Fruit fly (Drosophila melanogaster): ENCODE results near the gene CG11696.

CG11696 gene

dm6 chrX:11569956-11570695 lies 3.4 kb upstream of the CG11696 start, which contains the start of the genes Polr2A and CG11699 (continued):
- peak; percentile 40 for TF ChIP-seq Dip3 (GFP tag; optimal IDR thresholded peaks at IDR 0.05)
- TF ChIP-seq MTF-1 (GFP tag; optimal IDR thresholded peaks at IDR 0.05; ENCODE audit: borderline replicate concordance), result no peak
- no peak for TF ChIP-seq Hr39 (optimal IDR thresholded peaks at IDR 0.05)
- TF ChIP-seq repo (GFP tag; optimal IDR thresholded peaks at IDR 0.05), result no peak
- TF ChIP-seq Antp (GFP tag; optimal IDR thresholded peaks at IDR 0.05), result no peak
- no peak for TF ChIP-seq yki (optimal IDR thresholded peaks at IDR 0.05)
- peak; percentile 34 for TF ChIP-seq nerfin-1 (tag; optimal IDR thresholded peaks at IDR 0.05)
- TF ChIP-seq croc (GFP tag; conservative IDR thresholded peaks at IDR 0.05), result no peak; the same call in 2 of the 3 replicates
- TF ChIP-seq CG12219 (GFP tag; optimal IDR thresholded peaks at IDR 0.05), result no peak
- no peak for TF ChIP-seq kay (GFP tag; optimal IDR thresholded peaks at IDR 0.05)
- TF ChIP-seq CG16863 (GFP tag; optimal IDR thresholded peaks at IDR 0.05), result no peak
- TF ChIP-seq Abd-B (GFP tag; optimal IDR thresholded peaks at IDR 0.05), result peak; percentile 25
- peak; percentile 39 for TF ChIP-seq CG7556 (GFP tag; optimal IDR thresholded peaks at IDR 0.05)
- TF ChIP-seq CG14860 (GFP tag; IDR thresholded peaks at IDR 0.05; ENCODE audit: partially characterized antibody), result no peak
- TF ChIP-seq Sin3A (optimal IDR thresholded peaks at IDR 0.05), result peak; percentile 81
- TF ChIP-seq Nf-YA (GFP tag; IDR thresholded peaks at IDR 0.05), result no peak
- TF ChIP-seq CG34422 (GFP tag; IDR thresholded peaks at IDR 0.05), result peak; percentile 64; the same call in 1 of the 3 replicates
- TF ChIP-seq Dref (GFP tag; IDR thresholded peaks at IDR 0.05), result no peak
- TF ChIP-seq CG2889 (GFP tag; IDR thresholded peaks at IDR 0.05), result no peak
- no peak for TF ChIP-seq Dad (GFP tag; optimal IDR thresholded peaks at IDR 0.05)
- peak; percentile 46 for TF ChIP-seq CG18262 (tag; optimal IDR thresholded peaks at IDR 0.05)
- TF ChIP-seq Xbp1 (GFP tag; optimal IDR thresholded peaks at IDR 0.05), result peak; percentile 60
- TF ChIP-seq CG13287 (GFP tag; IDR thresholded peaks at IDR 0.05; ENCODE audit: partially characterized antibody), result no peak
- TF ChIP-seq Hsf (GFP tag; optimal IDR thresholded peaks at IDR 0.05), result no peak
- peak; percentile 42 for TF ChIP-seq Med (GFP tag)
- TF ChIP-seq CG5245 (GFP tag; optimal IDR thresholded peaks at IDR 0.05), result no peak
- no peak; the same call in 1 of the 2 replicates for TF ChIP-seq Taf1 (GFP tag; IDR thresholded peaks at IDR 0.05)
- TF ChIP-seq HmgZ (tag; optimal IDR thresholded peaks at IDR 0.05), result peak; percentile 63
- TF ChIP-seq NFAT (GFP tag; IDR thresholded peaks at IDR 0.05), result no peak
- no peak for TF ChIP-seq CG11723 (GFP tag; optimal IDR thresholded peaks at IDR 0.05)
- TF ChIP-seq jing (GFP tag; optimal IDR thresholded peaks at IDR 0.05), result no peak
- no peak for TF ChIP-seq gcm2 (GFP tag; optimal IDR thresholded peaks at IDR 0.05)
- no peak for TF ChIP-seq org-1 (GFP tag; optimal IDR thresholded peaks at IDR 0.05)
- no peak for TF ChIP-seq Gsc (GFP tag; IDR thresholded peaks at IDR 0.05)
- no peak for TF ChIP-seq sim (GFP tag; IDR thresholded peaks at IDR 0.05)
- TF ChIP-seq C15 (GFP tag; IDR thresholded peaks at IDR 0.05), result no peak
- no peak for TF ChIP-seq pnt (GFP tag; optimal IDR thresholded peaks at IDR 0.05)
- no peak for TF ChIP-seq ac (GFP tag; optimal IDR thresholded peaks at IDR 0.05)
- no peak for TF ChIP-seq D (optimal IDR thresholded peaks at IDR 0.05)
- peak; percentile 18 for TF ChIP-seq D (GFP tag; optimal IDR thresholded peaks at IDR 0.05)
- TF ChIP-seq CG15269 (tag; optimal IDR thresholded peaks at IDR 0.05), result no peak
- TF ChIP-seq cg (GFP tag; optimal IDR thresholded peaks at IDR 0.05), result no peak
- peak; percentile 36 for TF ChIP-seq Chrac-16 (GFP tag; optimal IDR thresholded peaks at IDR 0.05)
- TF ChIP-seq CG17912 (GFP tag; optimal IDR thresholded peaks at IDR 0.05), result no peak
- TF ChIP-seq lab (GFP tag; optimal IDR thresholded peaks at IDR 0.05), result no peak
- no peak; the same call in 1 of the 2 replicates for TF ChIP-seq CG6272 (GFP tag; IDR thresholded peaks at IDR 0.05)
- TF ChIP-seq pho (GFP tag; optimal IDR thresholded peaks at IDR 0.05), result no peak
- no peak for TF ChIP-seq CG17802 (tag; optimal IDR thresholded peaks at IDR 0.05)

Data from whole organism, embryonic.